Worm (Caenorhabditis elegans) whole organism, young adult: ENCODE data around the gene twk-7.

Experiments
- B0019.2 ChIP-seq: fragments of 200-800 bp; sonication (Bioruptor generic); conservative IDR thresholded peaks from 2 replicates; pipeline ENCODE4 v1.3.6; 2022; ENCODE audit warnings: missing genetic modification reagents, missing genetic modification characterization, missing compliant biosample characterization
- B0035.1 ChIP-seq: sonication (generic microtip); optimal IDR thresholded peaks from 2 replicates; lab custom pipeline; 2016; ENCODE audit warnings: missing genetic modification characterization, mild to moderate bottlenecking, missing compliant biosample characterization, missing genotype, missing genetic modification reagents
- B0261.1 ChIP-seq: sonication (generic microtip); optimal IDR thresholded peaks from 2 replicates; lab custom pipeline; 2016; ENCODE audit warnings: mild to moderate bottlenecking, missing genetic modification characterization, moderate library complexity, missing compliant biosample characterization
- D2030.7 ChIP-seq: fragments of 200-800 bp; sonication (Bioruptor generic); IDR thresholded peaks from 2 replicates; pipeline ENCODE4 v1.3.6; 2022; ENCODE audit warnings: missing genetic modification reagents, missing genetic modification characterization, missing compliant biosample characterization
- F10E7.11 ChIP-seq: sonication (generic microtip); optimal IDR thresholded peaks from 2 replicates; lab custom pipeline; 2017; ENCODE audit warnings: mild to moderate bottlenecking, missing genetic modification characterization, moderate library complexity, missing compliant biosample characterization
- F22D6.2 ChIP-seq: sonication (generic microtip); optimal IDR thresholded peaks from 2 replicates; lab custom pipeline; 2016; ENCODE audit warnings: mild to moderate bottlenecking, missing genetic modification characterization, missing compliant biosample characterization
- F33H1.4 ChIP-seq: fragments of 200-800 bp; sonication (Bioruptor generic); IDR thresholded peaks from 2 replicates; pipeline ENCODE4 v1.3.6; 2022; ENCODE audit warnings: missing genetic modification reagents, missing genetic modification characterization, missing compliant biosample characterization
- F52B5.7 ChIP-seq: sonication (generic microtip); optimal IDR thresholded peaks from 2 replicates; lab custom pipeline; 2016; ENCODE audit warnings: mild to moderate bottlenecking, missing genetic modification characterization, missing compliant biosample characterization
- Y67H2A.10 ChIP-seq: fragments of 200-800 bp; sonication (Bioruptor generic); conservative IDR thresholded peaks from 2 replicates; pipeline ENCODE4 v1.3.6; 2022; ENCODE audit warnings: missing genetic modification reagents, missing genetic modification characterization, missing compliant biosample characterization
- ZK185.1 ChIP-seq: sonication (generic microtip); optimal IDR thresholded peaks from 2 replicates; lab custom pipeline; 2016; ENCODE audit warnings: mild to moderate bottlenecking, missing genetic modification characterization, missing compliant biosample characterization; ENCODE audit not compliant: poor library complexity, severe bottlenecking
- aptf-3 ChIP-seq: fragments of 200-800 bp; sonication (Bioruptor generic); IDR thresholded peaks from 2 replicates; pipeline ENCODE4 v1.3.6; 2022; ENCODE audit warnings: missing genetic modification characterization, missing compliant biosample characterization
- atf-7 ChIP-seq: sonication (generic microtip); optimal IDR thresholded peaks from 2 replicates; lab custom pipeline; 2017; ENCODE audit warnings: mild to moderate bottlenecking, missing genetic modification characterization, missing compliant biosample characterization
- athp-1 ChIP-seq: sonication (generic microtip); optimal IDR thresholded peaks from 2 replicates; lab custom pipeline; 2017; ENCODE audit warnings: mild to moderate bottlenecking, missing genetic modification characterization, missing compliant biosample characterization
- attf-3 ChIP-seq: fragments of 200-800 bp; sonication (Bioruptor generic); conservative IDR thresholded peaks from 2 replicates; pipeline ENCODE4 v1.3.6; 2022; ENCODE audit warnings: missing genetic modification reagents, missing genetic modification characterization, missing compliant biosample characterization
- bed-2 ChIP-seq: fragments of 200-800 bp; sonication (Bioruptor generic); IDR thresholded peaks from 2 replicates; pipeline ENCODE4 v1.3.6; 2022; ENCODE audit warnings: missing genetic modification reagents, missing genetic modification characterization, missing compliant biosample characterization
- ceh-100 ChIP-seq: fragments of 200-800 bp; sonication (Bioruptor generic); IDR thresholded peaks from 2 replicates; pipeline ENCODE4 v1.3.6; 2022; ENCODE audit warnings: missing genetic modification reagents, missing genetic modification characterization, missing compliant biosample characterization
- ceh-40 ChIP-seq: fragments of 200-800 bp; sonication (Bioruptor generic); IDR thresholded peaks from 2 replicates; pipeline ENCODE4 v1.3.6; 2022; ENCODE audit warnings: missing genetic modification characterization, missing compliant biosample characterization
- ceh-58 ChIP-seq: fragments of 200-800 bp; sonication (Bioruptor generic); IDR thresholded peaks from 2 replicates; pipeline ENCODE4 v1.3.6; 2022; ENCODE audit warnings: missing genetic modification characterization, missing compliant biosample characterization
- ceh-79 ChIP-seq: sonication (generic microtip); optimal IDR thresholded peaks from 2 replicates; lab custom pipeline; 2017; ENCODE audit warnings: mild to moderate bottlenecking, missing genetic modification characterization, missing compliant biosample characterization
- dpl-1 ChIP-seq: fragments of 150-350 bp; optimal IDR thresholded peaks from 2 replicates; lab custom pipeline; 2014; ENCODE audit warnings: missing biosample characterization, missing genetic modification reagents, missing genetic modification characterization
- efl-1 ChIP-seq: fragments of 150-350 bp; optimal IDR thresholded peaks from 2 replicates; lab custom pipeline; 2014; ENCODE audit warnings: missing biosample characterization, missing genetic modification reagents, missing genetic modification characterization
- ets-4 ChIP-seq: fragments of 200-800 bp; sonication (Bioruptor generic); optimal IDR thresholded peaks from 2 replicates; lab custom pipeline; 2018; ENCODE audit warnings: mild to moderate bottlenecking, missing genetic modification characterization, missing compliant biosample characterization
- hlh-12 ChIP-seq: sonication (generic microtip); optimal IDR thresholded peaks from 2 replicates; lab custom pipeline; 2016; ENCODE audit warnings: missing genetic modification characterization, missing compliant biosample characterization
- hlh-26 ChIP-seq: fragments of 200-800 bp; sonication (Bioruptor generic); conservative IDR thresholded peaks from 2 replicates; pipeline ENCODE4 v1.3.6; 2022; ENCODE audit warnings: missing genetic modification reagents, missing genetic modification characterization, missing compliant biosample characterization
- hmg-20 ChIP-seq: fragments of 200-800 bp; sonication (Bioruptor generic); IDR thresholded peaks from 2 replicates; pipeline ENCODE4 v1.3.6; 2022; ENCODE audit warnings: missing genetic modification reagents, missing genetic modification characterization, missing compliant biosample characterization
- hsf-1 ChIP-seq: fragments of 200-800 bp; sonication (Bioruptor generic); IDR thresholded peaks from 2 replicates; pipeline ENCODE4 v1.3.6; 2022; ENCODE audit warnings: missing genetic modification reagents, missing genetic modification characterization, missing compliant biosample characterization
- let-526 ChIP-seq: fragments of 200-800 bp; sonication (Bioruptor generic); IDR thresholded peaks from 2 replicates; pipeline ENCODE4 v1.3.6; 2022; ENCODE audit warnings: missing genetic modification reagents, missing genetic modification characterization, missing compliant biosample characterization
- lin-54 ChIP-seq: fragments of 200-800 bp; sonication (Bioruptor generic); optimal IDR thresholded peaks from 2 replicates; lab custom pipeline; 2018; ENCODE audit warnings: mild to moderate bottlenecking, missing genetic modification characterization, missing compliant biosample characterization
- lsl-1 ChIP-seq: fragments of 200-800 bp; sonication (Bioruptor generic); optimal IDR thresholded peaks from 2 replicates; lab custom pipeline; 2018; ENCODE audit warnings: mild to moderate bottlenecking, missing genetic modification characterization, moderate library complexity, missing compliant biosample characterization
- madf-10 ChIP-seq: sonication (generic microtip); optimal IDR thresholded peaks from 2 replicates; lab custom pipeline; 2016; ENCODE audit warnings: mild to moderate bottlenecking, missing genetic modification characterization, missing compliant biosample characterization
- madf-3 ChIP-seq: fragments of 200-800 bp; sonication (Bioruptor generic); IDR thresholded peaks from 2 replicates; pipeline ENCODE4 v1.3.6; 2022; ENCODE audit warnings: missing genetic modification reagents, missing genetic modification characterization, missing compliant biosample characterization
- madf-6 ChIP-seq: fragments of 200-800 bp; sonication (Bioruptor generic); IDR thresholded peaks from 2 replicates; pipeline ENCODE4 v1.3.6; 2022; ENCODE audit warnings: missing genetic modification reagents, missing genetic modification characterization, missing compliant biosample characterization
- madf-8 ChIP-seq: fragments of 200-800 bp; sonication (Bioruptor generic); conservative IDR thresholded peaks from 2 replicates; pipeline ENCODE4 v1.3.6; 2022; ENCODE audit warnings: missing genetic modification reagents, missing genetic modification characterization, missing compliant biosample characterization
- nfyb-1 ChIP-seq: fragments of 200-800 bp; sonication (Bioruptor generic); IDR thresholded peaks from 2 replicates; pipeline ENCODE4 v1.3.6; 2022; ENCODE audit warnings: missing genetic modification reagents, missing genetic modification characterization, missing compliant biosample characterization
- nhr-179 ChIP-seq: sonication (generic microtip); optimal IDR thresholded peaks from 2 replicates; lab custom pipeline; 2016; ENCODE audit warnings: mild to moderate bottlenecking, missing genetic modification characterization, missing compliant biosample characterization
- nhr-27 ChIP-seq: fragments of 200-800 bp; sonication (Bioruptor generic); optimal IDR thresholded peaks from 2 replicates; lab custom pipeline; 2018; ENCODE audit warnings: mild to moderate bottlenecking, missing genetic modification characterization, moderate library complexity, missing compliant biosample characterization
- pbrm-1 ChIP-seq: fragments of 200-800 bp; sonication (Bioruptor generic); IDR thresholded peaks from 2 replicates; pipeline ENCODE4 v1.3.6; 2022; ENCODE audit warnings: missing genetic modification reagents, missing genetic modification characterization, missing compliant biosample characterization
- rcor-1 ChIP-seq: fragments of 200-800 bp; sonication (Bioruptor generic); IDR thresholded peaks from 2 replicates; pipeline ENCODE4 v1.3.6; 2022; ENCODE audit warnings: missing genetic modification reagents, missing genetic modification characterization, missing compliant biosample characterization
- rec-8 ChIP-seq, 2 experiments: sonication (generic microtip); optimal IDR thresholded peaks; 2 replicates each; lab custom pipeline; 2016; ENCODE audit warnings: mild to moderate bottlenecking in 2 of 2, missing genetic modification characterization in 2 of 2, missing genetic modification reagents in 2 of 2, missing genotype in 2 of 2, missing biosample characterization in 1 of 2, missing compliant biosample characterization in 1 of 2, moderate library complexity in 1 of 2
- sea-2 ChIP-seq: fragments of 200-800 bp; sonication (Bioruptor generic); IDR thresholded peaks from 2 replicates; pipeline ENCODE4 v1.3.6; 2022; ENCODE audit warnings: missing genetic modification characterization, missing compliant biosample characterization
- snpc-4 ChIP-seq, 5 experiments: fragments of 150-350 bp in 1 of 5; sonication (generic microtip) in 4 of 5; optimal IDR thresholded peaks; 2 replicates each; lab custom pipeline; 2014 to 2018; ENCODE audit warnings: missing genetic modification characterization in 5 of 5, missing biosample characterization in 3 of 5, antibody characterized with exemption in 2 of 5, mild to moderate bottlenecking in 2 of 5, missing compliant biosample characterization in 2 of 5, missing genotype in 2 of 5, moderate library complexity in 2 of 5, missing genetic modification reagents in 1 of 5
- somi-1 ChIP-seq: fragments of 200-800 bp; sonication (Bioruptor generic); optimal IDR thresholded peaks from 2 replicates; lab custom pipeline; 2018; ENCODE audit warnings: mild to moderate bottlenecking, missing genetic modification characterization, missing compliant biosample characterization
- tbp1 ChIP-seq: fragments of 200-800 bp; sonication (Bioruptor generic); optimal IDR thresholded peaks from 2 replicates; lab custom pipeline; 2018; ENCODE audit warnings: mild to moderate bottlenecking, missing genetic modification characterization, missing compliant biosample characterization
- tbx-9 ChIP-seq: sonication (generic microtip); optimal IDR thresholded peaks from 2 replicates; lab custom pipeline; 2016; ENCODE audit warnings: borderline replicate concordance, missing genetic modification characterization, inconsistent platforms, missing compliant biosample characterization
- unc-62 ChIP-seq: fragments of 150-350 bp; optimal IDR thresholded peaks from 2 replicates; lab custom pipeline; 2014; ENCODE audit warnings: missing biosample characterization, missing genetic modification reagents, missing genetic modification characterization
- xnd-1 ChIP-seq: sonication (generic microtip); optimal IDR thresholded peaks from 2 replicates; lab custom pipeline; 2016; ENCODE audit warnings: missing genotype, missing genetic modification reagents, missing genetic modification characterization, missing compliant biosample characterization
- zfh-2 ChIP-seq: fragments of 200-800 bp; sonication (Bioruptor generic); conservative IDR thresholded peaks from 2 replicates; pipeline ENCODE4 v1.3.6; 2022; ENCODE audit warnings: missing genetic modification reagents, missing genetic modification characterization, missing compliant biosample characterization
- ztf-26 ChIP-seq: sonication (generic microtip); optimal IDR thresholded peaks from 2 replicates; lab custom pipeline; 2017; ENCODE audit warnings: missing genetic modification characterization, missing compliant biosample characterization
- ztf-6 ChIP-seq: fragments of 200-800 bp; sonication (Bioruptor generic); IDR thresholded peaks from 2 replicates; pipeline ENCODE4 v1.3.6; 2022; ENCODE audit warnings: missing genetic modification reagents, missing genetic modification characterization, missing compliant biosample characterization

The twk-7 gene

DNA sequence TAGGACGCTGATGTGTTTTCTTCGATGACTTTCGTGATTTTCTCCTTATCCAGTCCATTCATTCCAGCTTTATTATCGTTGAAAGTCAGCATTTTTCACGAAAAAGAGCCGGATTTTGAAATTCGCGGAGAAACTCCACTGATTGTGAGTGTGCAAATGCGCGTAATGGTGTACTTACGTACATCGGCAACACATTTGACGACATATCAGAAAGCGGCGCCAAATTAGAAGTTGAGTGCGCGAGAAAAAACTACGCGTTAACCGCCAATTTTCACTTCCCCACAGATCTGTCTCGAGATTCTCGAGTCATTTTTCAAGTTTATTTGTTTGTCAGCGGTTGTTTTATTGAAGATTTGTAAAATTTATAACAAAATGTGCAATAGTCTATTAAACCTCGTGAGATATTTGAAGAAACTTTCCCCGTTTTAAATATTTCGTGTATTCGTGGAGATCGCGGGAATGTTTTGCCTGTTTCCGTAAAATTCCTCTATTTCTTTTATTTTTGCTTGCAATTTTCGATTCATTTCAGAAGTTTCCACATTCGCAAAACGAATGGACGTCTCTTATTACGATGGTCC, 15.0 kb downstream of the twk-7 start, which contains the start of the genes polk-1 and gpr-1:
polk-1 (minus strand) TSS at position 186 of the 578 bp plus-strand sequence.
gpr-1 (plus strand) TSS at position 528 of the 578 bp plus-strand sequence.
- TF ChIP-seq hmg-20 (GFP tag; lab: Robert Waterston, UW) (no peak), D2030.7 (GFP tag; lab: Robert Waterston, UW) (peak; percentile 76), madf-3 (GFP tag; lab: Robert Waterston, UW) (peak; percentile 81), ztf-6 (GFP tag; lab: Robert Waterston, UW) (no peak), tbx-9 (tag; lab: Kevin White, UChicago) (no peak), B0261.1 (no peak), nhr-179 (tag; lab: Kevin White, UChicago) (no peak), madf-6 (GFP tag; lab: Robert Waterston, UW) (peak; percentile 95), F33H1.4 (GFP tag; lab: Robert Waterston, UW) (peak; percentile 69), B0019.2 (GFP tag; lab: Robert Waterston, UW) (no peak), xnd-1 (tag; lab: Kevin White, UChicago) (peak; percentile 70), ceh-100 (GFP tag; lab: Robert Waterston, UW) (no peak), ZK185.1 (tag; lab: Kevin White, UChicago) (no peak), zfh-2 (GFP tag; lab: Robert Waterston, UW) (no peak), tbp1 (GFP tag; lab: Kevin White, UChicago) (peak; percentile 10), pbrm-1 (GFP tag; lab: Robert Waterston, UW) (no peak), Y67H2A.10 (GFP tag; lab: Robert Waterston, UW) (no peak), ets-4 (GFP tag; lab: Kevin White, UChicago) (no peak), F22D6.2 (no peak), efl-1 (GFP tag; lab: Kevin White, UChicago) (peak; percentile 89), F10E7.11 (no peak), snpc-4 (GFP tag; optimal IDR thresholded peaks at IDR 0.05; lab: Kevin White, UChicago) (no peak), snpc-4 (tag; optimal IDR thresholded peaks at IDR 0.05; lab: Kevin White, UChicago) (no peak), athp-1 (tag; lab: Kevin White, UChicago) (no peak), hlh-26 (GFP tag; lab: Robert Waterston, UW) (no peak), ceh-58 (GFP tag; lab: Robert Waterston, UW) (no peak), hsf-1 (peak; percentile 78), ceh-79 (tag; lab: Kevin White, UChicago) (no peak), nfyb-1 (no peak), let-526 (GFP tag; lab: Robert Waterston, UW) (no peak), ceh-40 (GFP tag; lab: Robert Waterston, UW) (no peak), F52B5.7 (tag; lab: Kevin White, UChicago) (no peak), hlh-12 (tag; lab: Kevin White, UChicago) (no peak), aptf-3 (no peak), bed-2 (GFP tag; lab: Robert Waterston, UW) (no peak), lin-54 (peak; percentile 59), attf-3 (GFP tag; lab: Robert Waterston, UW) (peak; percentile 53; the same call in 1 of the 2 replicates), lsl-1 (GFP tag; lab: Kevin White, UChicago) (peak; percentile 61), unc-62 (GFP tag; lab: Kevin White, UChicago) (no peak), madf-10 (no peak), rcor-1 (peak; percentile 16; the same call in 1 of the 2 replicates), rec-8 (tag; optimal IDR thresholded peaks at IDR 0.05; lab: Kevin White, UChicago) (no peak), ztf-26 (tag; lab: Kevin White, UChicago) (no peak), madf-8 (GFP tag; lab: Robert Waterston, UW) (peak; percentile 87), sea-2 (GFP tag; lab: Robert Waterston, UW) (no peak), B0035.1 (tag; lab: Kevin White, UChicago) (no peak), atf-7 (no peak), nhr-27 (tag; lab: Kevin White, UChicago) (no peak), somi-1 (GFP tag; lab: Kevin White, UChicago) (no peak), dpl-1 (GFP tag; lab: Kevin White, UChicago) (peak; percentile 60)
